Worm (Caenorhabditis elegans) whole organism, L4 larva: ENCODE measurements around the gene srh-180.
"Not testable (repeated sequence)": the region's sequence is repeated elsewhere in the genome, so short reads cannot be mapped to it uniquely, and the experiment has no call there.

Source experiments
- F26F4.8 ChIP-seq: fragments of 200-800 bp; sonication (Bioruptor generic); conservative IDR thresholded peaks from 2 replicates; pipeline ENCODE4 v1.3.6; 2022; ENCODE audit warnings: missing genetic modification characterization, missing compliant biosample characterization
- T26A8.4 ChIP-seq: fragments of 200-800 bp; sonication (Bioruptor generic); IDR thresholded peaks from 2 replicates; pipeline ENCODE4 v1.3.6; 2022; ENCODE audit warnings: missing genetic modification characterization, missing compliant biosample characterization
- Y105C5A.15 ChIP-seq: fragments of 200-800 bp; sonication (Bioruptor generic); IDR thresholded peaks from 2 replicates; pipeline ENCODE4 v1.3.6; 2022; ENCODE audit warnings: missing genetic modification characterization, missing compliant biosample characterization
- ZK337.2 ChIP-seq: fragments of 200-800 bp; sonication (Bioruptor generic); IDR thresholded peaks from 2 replicates; pipeline ENCODE4 v1.3.6; 2022; ENCODE audit warnings: missing genetic modification reagents, missing genetic modification characterization, missing compliant biosample characterization
- aha-1 ChIP-seq: fragments of 150-350 bp; peaks from one replicate; lab custom pipeline; 2014; ENCODE audit warnings: missing biosample characterization, missing genetic modification characterization
- arid-1 ChIP-seq: fragments of 200-800 bp; sonication (Bioruptor generic); conservative IDR thresholded peaks from 2 replicates; pipeline ENCODE4 v1.3.6; 2022; ENCODE audit warnings: missing genetic modification reagents, missing genetic modification characterization, missing compliant biosample characterization
- daf-16 ChIP-seq, 3 experiments: sonication (generic microtip); optimal IDR thresholded peaks; 2 replicates each; lab custom pipeline; 2016 to 2017; ENCODE audit warnings: missing genetic modification characterization in 3 of 3, missing genetic modification reagents in 3 of 3, mild to moderate bottlenecking in 2 of 3, missing compliant biosample characterization in 2 of 3, missing biosample characterization in 1 of 3, moderate library complexity in 1 of 3
- dmd-6 ChIP-seq: fragments of 200-800 bp; sonication (Bioruptor generic); IDR thresholded peaks from 2 replicates; pipeline ENCODE4 v1.3.6; 2022; ENCODE audit warnings: missing genetic modification reagents, missing genetic modification characterization, missing compliant biosample characterization
- dve-1 ChIP-seq: sonication (generic microtip); optimal IDR thresholded peaks from 2 replicates; lab custom pipeline; 2017; ENCODE audit warnings: antibody characterized with exemption, mild to moderate bottlenecking, missing genetic modification characterization, missing compliant biosample characterization; ENCODE audit not compliant: insufficient read depth
- egl-43 ChIP-seq: fragments of 200-800 bp; sonication (Bioruptor generic); IDR thresholded peaks from 2 replicates; pipeline ENCODE4 v1.3.6; 2022; ENCODE audit warnings: missing genetic modification reagents, missing genetic modification characterization, missing compliant biosample characterization
- hlh-11 ChIP-seq: fragments of 200-800 bp; sonication (Bioruptor generic); optimal IDR thresholded peaks from 2 replicates; lab custom pipeline; 2018; ENCODE audit warnings: mild to moderate bottlenecking, missing genetic modification characterization, missing compliant biosample characterization
- hlh-30 ChIP-seq: sonication (generic microtip); optimal IDR thresholded peaks from 2 replicates; lab custom pipeline; 2017; ENCODE audit warnings: antibody characterized with exemption, mild to moderate bottlenecking, missing genetic modification characterization, missing compliant biosample characterization; ENCODE audit not compliant: insufficient read depth
- lim-7 ChIP-seq: fragments of 200-800 bp; sonication (Bioruptor generic); IDR thresholded peaks from 2 replicates; pipeline ENCODE4 v1.3.6; 2022; ENCODE audit warnings: missing genetic modification characterization, missing compliant biosample characterization
- lin-38 ChIP-seq: fragments of 200-800 bp; sonication (Bioruptor generic); IDR thresholded peaks from 2 replicates; pipeline ENCODE4 v1.3.6; 2022; ENCODE audit warnings: missing genetic modification reagents, missing genetic modification characterization, missing compliant biosample characterization
- madf-5 ChIP-seq, 2 experiments: fragments of 200-800 bp; sonication (Bioruptor generic); IDR thresholded peaks; 2 replicates each; pipeline ENCODE4 v1.3.6; 2022; ENCODE audit warnings: missing compliant biosample characterization in 2 of 2, missing genetic modification characterization in 2 of 2
- mdl-1 ChIP-seq, 2 experiments: fragments of 150-350 bp in 1 of 2; sonication (generic microtip) in 1 of 2; optimal IDR thresholded peaks; 2 replicates each; lab custom pipeline; 2014 to 2017; ENCODE audit warnings: missing biosample characterization in 2 of 2, missing genetic modification characterization in 2 of 2
- mdt-29 ChIP-seq: fragments of 200-800 bp; sonication (Bioruptor generic); IDR thresholded peaks from 2 replicates; pipeline ENCODE4 v1.3.6; 2022; ENCODE audit warnings: missing genetic modification reagents, missing genetic modification characterization, missing compliant biosample characterization
- mep-1 ChIP-seq: fragments of 150-350 bp; sonication (generic microtip); optimal IDR thresholded peaks from 3 replicates; lab custom pipeline; 2014; ENCODE audit warnings: missing biosample characterization, missing genetic modification characterization
- nhr-102 ChIP-seq: sonication (generic microtip); optimal IDR thresholded peaks from 2 replicates; lab custom pipeline; 2016; ENCODE audit warnings: mild to moderate bottlenecking, missing genetic modification characterization, moderate library complexity, missing compliant biosample characterization
- nhr-28 ChIP-seq: fragments of 150-350 bp; optimal IDR thresholded peaks from 2 replicates; lab custom pipeline; 2014; ENCODE audit warnings: missing biosample characterization, missing genetic modification characterization
- nhr-48 ChIP-seq: sonication (generic microtip); optimal IDR thresholded peaks from 2 replicates; lab custom pipeline; 2016; ENCODE audit warnings: mild to moderate bottlenecking, missing genetic modification characterization, missing compliant biosample characterization
- nhr-77 ChIP-seq: fragments of 150-350 bp; optimal IDR thresholded peaks from 2 replicates; lab custom pipeline; 2014; ENCODE audit warnings: missing biosample characterization, missing genetic modification characterization
- pha-4 ChIP-seq, 2 experiments: fragments of 150-350 bp in 1 of 2; fragments of 200-800 bp in 1 of 2; sonication (Bioruptor generic) in 1 of 2; IDR thresholded peaks in 1 of 2; optimal IDR thresholded peaks in 1 of 2; 2 replicates each; pipeline versions ENCODE4 v1.3.6 to Lab custom; 2014 to 2022; ENCODE audit warnings: missing genetic modification characterization in 2 of 2, missing genetic modification reagents in 2 of 2, missing biosample characterization in 1 of 2, missing compliant biosample characterization in 1 of 2
- php-3 ChIP-seq: fragments of 200-800 bp; sonication (Bioruptor generic); IDR thresholded peaks from 2 replicates; pipeline ENCODE4 v1.3.6; 2022; ENCODE audit warnings: missing genetic modification reagents, missing genetic modification characterization, missing compliant biosample characterization
- pqm-1 ChIP-seq: sonication (generic microtip); optimal IDR thresholded peaks from 2 replicates; lab custom pipeline; 2017; ENCODE audit warnings: missing biosample characterization, missing genetic modification characterization
- rbr-2 ChIP-seq: sonication (generic microtip); optimal IDR thresholded peaks from 2 replicates; lab custom pipeline; 2016; ENCODE audit warnings: missing genotype, missing genetic modification characterization, missing compliant biosample characterization
- set-16 ChIP-seq: fragments of 200-800 bp; sonication (Bioruptor generic); IDR thresholded peaks from 2 replicates; pipeline ENCODE4 v1.3.6; 2022; ENCODE audit warnings: missing genetic modification reagents, missing genetic modification characterization, missing compliant biosample characterization
- snpc-1.2 ChIP-seq: fragments of 200-800 bp; sonication (Bioruptor generic); IDR thresholded peaks from 2 replicates; pipeline ENCODE4 v1.3.6; 2022; ENCODE audit warnings: missing genetic modification reagents, missing genetic modification characterization, missing compliant biosample characterization
- tra-1 ChIP-seq: fragments of 200-800 bp; sonication (Bioruptor generic); IDR thresholded peaks from 2 replicates; pipeline ENCODE4 v1.3.6; 2022; ENCODE audit warnings: missing genetic modification reagents, missing genetic modification characterization, missing compliant biosample characterization
- unc-130 ChIP-seq: sonication (generic microtip); optimal IDR thresholded peaks from 2 replicates; lab custom pipeline; 2016; ENCODE audit warnings: missing genetic modification reagents, missing genetic modification characterization, missing compliant biosample characterization
- vab-7 ChIP-seq: fragments of 200-800 bp; sonication (Bioruptor generic); IDR thresholded peaks from 2 replicates; pipeline ENCODE4 v1.3.6; 2022; ENCODE audit warnings: missing genetic modification reagents, missing genetic modification characterization, missing compliant biosample characterization
- zip-11 ChIP-seq: fragments of 200-800 bp; sonication (Bioruptor generic); IDR thresholded peaks from 2 replicates; pipeline ENCODE4 v1.3.6; 2022; ENCODE audit warnings: missing genetic modification characterization, missing compliant biosample characterization

The srh-180 gene

ce11 chrV:16338287-16339092 lies 21.1 kb downstream of the srh-180 start, which contains the start of gene slc-9B.2:
Gene slc-9B.2 (plus strand): TSS chrV:16339042.
- TF ChIP-seq hlh-11 (tag; lab: Kevin White, UChicago) (peak; percentile 39), aha-1 (tag; lab: Kevin White, UChicago) (peak; percentile 15), nhr-102 (tag; lab: Kevin White, UChicago) (peak; percentile 44), tra-1 (GFP tag; lab: Robert Waterston, UW) (0 out of 2 replicates have a peak, but pooled peaks have one; percentile 55), snpc-1.2 (GFP tag; lab: Robert Waterston, UW) (peak; percentile 76), hlh-30 (tag; lab: Kevin White, UChicago) (peak; percentile 8), ZK337.2 (GFP tag; lab: Robert Waterston, UW) (0 out of 2 replicates have a peak, but pooled peaks have one; percentile 39), Y105C5A.15 (0 out of 2 replicates have a peak, but pooled peaks have one; percentile 60), pha-4 (GFP tag; IDR thresholded peaks at IDR 0.05; lab: Robert Waterston, UW) (peak; percentile 68; the same call in 1 of the 2 replicates), daf-16 (tag; optimal IDR thresholded peaks at IDR 0.05; lab: Kevin White, UChicago) (peak; percentile 73), F26F4.8 (GFP tag; lab: Robert Waterston, UW) (0 out of 2 replicates have a peak, but pooled peaks have one; percentile 37), vab-7 (GFP tag; lab: Robert Waterston, UW) (peak; percentile 54; the same call in 1 of the 2 replicates), zip-11 (GFP tag; lab: Robert Waterston, UW) (0 out of 2 replicates have a peak, but pooled peaks have one; percentile 26), lin-38 (GFP tag; lab: Robert Waterston, UW) (peak; percentile 58), lim-7 (GFP tag; lab: Robert Waterston, UW) (peak; percentile 65), dve-1 (tag; lab: Kevin White, UChicago) (peak; percentile 38), nhr-48 (tag; lab: Kevin White, UChicago) (peak; percentile 72), dmd-6 (GFP tag; lab: Robert Waterston, UW) (peak; percentile 66), unc-130 (peak; percentile 1), arid-1 (0 out of 2 replicates have a peak, but pooled peaks have one; percentile 57), php-3 (peak; percentile 86)
- TF ChIP-seq pha-4 (tag; optimal IDR thresholded peaks at IDR 0.05; lab: Kevin White, UChicago); daf-16 (GFP tag; optimal IDR thresholded peaks at IDR 0.05; lab: Kevin White, UChicago): not testable (repeated sequence)

- TF ChIP-seq dve-1 (tag; lab: Kevin White, UChicago) (peak; percentile 27), dmd-6 (GFP tag; lab: Robert Waterston, UW) (peak; percentile 43; the same call in 1 of the 2 replicates), set-16 (peak; percentile 66), aha-1 (tag; lab: Kevin White, UChicago) (peak; percentile 92), daf-16 (tag; optimal IDR thresholded peaks at IDR 0.05; lab: Kevin White, UChicago) (peak; percentile 24), nhr-102 (tag; lab: Kevin White, UChicago) (peak; percentile 9), T26A8.4 (0 out of 2 replicates have a peak, but pooled peaks have one; percentile 12), mdt-29 (GFP tag; lab: Robert Waterston, UW) (peak; percentile 51; the same call in 1 of the 2 replicates), hlh-30 (tag; lab: Kevin White, UChicago) (peak; percentile 14), lim-7 (GFP tag; lab: Robert Waterston, UW) (peak; percentile 26; the same call in 1 of the 2 replicates), egl-43 (GFP tag; lab: Robert Waterston, UW) (peak; percentile 63), hlh-11 (tag; lab: Kevin White, UChicago) (peak; percentile 10)
- TF ChIP-seq daf-16 (GFP tag; optimal IDR thresholded peaks at IDR 0.05; lab: Kevin White, UChicago), result not testable (repeated sequence)
These were observed 24.3 kb downstream of the srh-180 start for ce11 chrV:16341497-16342257.

ce11 chrV:16342258-16342618 lies 24.9 kb downstream of the srh-180 start, which contains the start of gene nhr-193:
Gene nhr-193 (plus strand): TSS chrV:16342308.
- TF ChIP-seq daf-16 (GFP tag; optimal IDR thresholded peaks at IDR 0.05; lab: Kevin White, UChicago) (no peak), daf-16 (tag; optimal IDR thresholded peaks at IDR 0.05; lab: Kevin White, UChicago) (peak; percentile 39), madf-5 (GFP tag; IDR thresholded peaks at IDR 0.05; lab: Robert Waterston, UW) (no peak), hlh-30 (tag; lab: Kevin White, UChicago) (peak; percentile 18), nhr-77 (tag; lab: Kevin White, UChicago) (peak; percentile 1), rbr-2 (tag; lab: Kevin White, UChicago) (no peak), dve-1 (tag; lab: Kevin White, UChicago) (peak; percentile 61), mep-1 (no peak), nhr-28 (tag; lab: Kevin White, UChicago) (peak; percentile 54), dmd-6 (GFP tag; lab: Robert Waterston, UW) (peak; percentile 74), hlh-11 (tag; lab: Kevin White, UChicago) (peak; percentile 63), pqm-1 (peak; percentile 46), mdl-1 (tag; optimal IDR thresholded peaks at IDR 0.05; lab: Kevin White, UChicago) (peak in 1 of 2 experiments; percentile 39)
